Worm (Caenorhabditis elegans) whole organism, L2 larva: ENCODE data around the gene grsp-2.

Source experiments
- F13H6.1 ChIP-seq: sonication (generic microtip); optimal IDR thresholded peaks from 2 replicates; lab custom pipeline; 2016; ENCODE audit warnings: missing genetic modification characterization, missing compliant biosample characterization
- aly-2 ChIP-seq: fragments of 150-350 bp; optimal IDR thresholded peaks from 2 replicates; lab custom pipeline; 2014; ENCODE audit warnings: missing biosample characterization, missing genetic modification characterization
- blmp-1 ChIP-seq: sonication (generic microtip); optimal IDR thresholded peaks from 2 replicates; lab custom pipeline; 2017; ENCODE audit warnings: missing genetic modification characterization, mild to moderate bottlenecking, missing compliant biosample characterization, antibody characterized with exemption, moderate library complexity; ENCODE audit not compliant: insufficient read depth
- ceh-16 ChIP-seq: fragments of 150-350 bp; optimal IDR thresholded peaks from 2 replicates; lab custom pipeline; 2014; ENCODE audit warnings: missing biosample characterization, missing genetic modification characterization
- elt-3 ChIP-seq: sonication (generic microtip); optimal IDR thresholded peaks from 2 replicates; lab custom pipeline; 2017; ENCODE audit warnings: missing biosample characterization, missing genetic modification characterization
- nhr-11 ChIP-seq: fragments of 150-350 bp; optimal IDR thresholded peaks from 2 replicates; lab custom pipeline; 2014; ENCODE audit warnings: missing biosample characterization, missing genetic modification characterization
- nhr-21 ChIP-seq: fragments of 150-350 bp; optimal IDR thresholded peaks from 2 replicates; lab custom pipeline; 2014; ENCODE audit warnings: missing biosample characterization, missing genetic modification characterization
- nhr-23 ChIP-seq: fragments of 150-350 bp; optimal IDR thresholded peaks from 2 replicates; lab custom pipeline; 2014; ENCODE audit warnings: missing biosample characterization, missing genetic modification reagents, missing genetic modification characterization
- skn-1 ChIP-seq: sonication (generic microtip); optimal IDR thresholded peaks from 2 replicates; lab custom pipeline; 2017; ENCODE audit warnings: missing biosample characterization, missing genetic modification characterization
- snpc-4 ChIP-seq: fragments of 150-350 bp; optimal IDR thresholded peaks from 2 replicates; lab custom pipeline; 2014; ENCODE audit warnings: missing biosample characterization, missing genetic modification characterization
- unc-55 ChIP-seq: fragments of 150-350 bp; sonication (generic microtip); optimal IDR thresholded peaks from 3 replicates; lab custom pipeline; 2014; ENCODE audit warnings: missing biosample characterization, missing genetic modification reagents, missing genetic modification characterization
- zag-1 ChIP-seq: fragments of 150-350 bp; optimal IDR thresholded peaks from 2 replicates; lab custom pipeline; 2014; ENCODE audit warnings: missing biosample characterization, missing genetic modification characterization

- TF ChIP-seq elt-3 (no peak), snpc-4 (tag; lab: Kevin White, UChicago) (no peak), zag-1 (tag; lab: Kevin White, UChicago) (peak; percentile 58), skn-1 (tag; lab: Kevin White, UChicago) (no peak), nhr-23 (tag; lab: Kevin White, UChicago) (no peak), aly-2 (tag; lab: Kevin White, UChicago) (no peak), unc-55 (GFP tag; lab: Kevin White, UChicago) (peak; percentile 52), ceh-16 (tag; lab: Kevin White, UChicago) (no peak), F13H6.1 (tag; lab: Kevin White, UChicago) (peak; percentile 9), nhr-11 (tag; lab: Kevin White, UChicago) (no peak), nhr-21 (tag; lab: Kevin White, UChicago) (no peak), blmp-1 (no peak)
Observed at ce11 chrIV:8796246-8796645, 19.9 kb upstream of the grsp-2 start.
